Fruit fly (Drosophila melanogaster): ENCODE measurements around the gene muc.

The muc gene

DNA sequence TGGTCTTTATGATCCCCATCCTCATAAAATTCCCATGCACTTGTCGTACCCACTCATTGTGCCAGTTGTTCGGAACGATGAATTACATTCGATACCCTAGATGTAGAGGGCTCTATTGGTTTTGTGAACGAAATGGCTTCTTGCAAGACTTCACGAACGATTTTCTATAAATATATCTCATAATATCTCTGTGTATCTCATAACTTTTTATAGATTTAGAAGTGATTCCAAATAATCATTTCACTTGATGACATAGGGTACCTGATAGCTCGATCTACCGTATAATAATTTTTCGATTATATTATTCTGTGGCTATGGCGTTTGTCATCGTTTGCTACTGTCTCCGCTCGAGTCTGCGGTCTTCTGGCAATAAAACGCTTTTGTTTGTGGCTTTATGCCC lies 29.7 kb upstream of the muc start (continued):
- TF ChIP-seq trh (GFP tag; optimal IDR thresholded peaks at IDR 0.05) (no peak), CG17612 (GFP tag; IDR thresholded peaks at IDR 0.05) (peak; percentile 56), CG10209 (GFP tag; optimal IDR thresholded peaks at IDR 0.05) (peak; percentile 64), CG14965 (GFP tag; optimal IDR thresholded peaks at IDR 0.05; ENCODE audit: borderline replicate concordance) (no peak), CG7745 (tag; optimal IDR thresholded peaks at IDR 0.05) (no peak), CG3281 (GFP tag; optimal IDR thresholded peaks at IDR 0.05) (peak; percentile 67), Ets97D (GFP tag; optimal IDR thresholded peaks at IDR 0.05) (no peak), CG18764 (GFP tag; optimal IDR thresholded peaks at IDR 0.05) (peak; percentile 12), MTF-1 (GFP tag; optimal IDR thresholded peaks at IDR 0.05; ENCODE audit: borderline replicate concordance) (peak; percentile 37), mirr (GFP tag; optimal IDR thresholded peaks at IDR 0.05) (no peak), grau (tag; optimal IDR thresholded peaks at IDR 0.05) (peak; percentile 62), nmo (GFP tag; optimal IDR thresholded peaks at IDR 0.05) (peak; percentile 59), Nf-YB (GFP tag; optimal IDR thresholded peaks at IDR 0.05) (peak; percentile 16), CG7786 (GFP tag; optimal IDR thresholded peaks at IDR 0.05) (peak; percentile 3), Pdp1 (GFP tag; optimal IDR thresholded peaks at IDR 0.05) (peak; percentile 52 to 72), fd96Cb (tag; optimal IDR thresholded peaks at IDR 0.05) (peak; percentile 62), CG17328 (GFP tag; IDR thresholded peaks at IDR 0.05) (no peak; the same call in 1 of the 2 replicates), NfI (GFP tag; optimal IDR thresholded peaks at IDR 0.05) (peak; percentile 46), p53 (GFP tag; optimal IDR thresholded peaks at IDR 0.05) (no peak), Opbp (GFP tag; IDR thresholded peaks at IDR 0.05; ENCODE audit: partially characterized antibody) (no peak), CG12155 (GFP tag; optimal IDR thresholded peaks at IDR 0.05) (peak; percentile 42), salm (tag; optimal IDR thresholded peaks at IDR 0.05) (peak; percentile 25), CG12219 (GFP tag; optimal IDR thresholded peaks at IDR 0.05) (peak; percentile 65), CG10274 (GFP tag; optimal IDR thresholded peaks at IDR 0.05) (peak; percentile 51), CG13894 (tag; optimal IDR thresholded peaks at IDR 0.05) (peak; percentile 40), BtbVII (GFP tag; optimal IDR thresholded peaks at IDR 0.05) (peak; percentile 24), CkIIα-i1 (GFP tag; IDR thresholded peaks at IDR 0.05) (no peak), ap (GFP tag; IDR thresholded peaks at IDR 0.05) (peak; percentile 39), ranshi (GFP tag; IDR thresholded peaks at IDR 0.05) (peak; percentile 48; the same call in 1 of the 2 replicates), CG4730 (GFP tag; IDR thresholded peaks at IDR 0.05) (peak; percentile 76), CG6683 (GFP tag; optimal IDR thresholded peaks at IDR 0.05) (peak; percentile 33), Bteb2 (GFP tag; optimal IDR thresholded peaks at IDR 0.05) (no peak), CG8765 (GFP tag; IDR thresholded peaks at IDR 0.05) (no peak), CG8388 (GFP tag; optimal IDR thresholded peaks at IDR 0.05) (peak; percentile 60), CG17361 (GFP tag; IDR thresholded peaks at IDR 0.05) (peak; percentile 59), Rx (GFP tag; IDR thresholded peaks at IDR 0.05) (peak; percentile 73), bab2 (GFP tag; optimal IDR thresholded peaks at IDR 0.05) (peak; percentile 3), NC2α (GFP tag; optimal IDR thresholded peaks at IDR 0.05) (no peak), CG13287 (GFP tag; IDR thresholded peaks at IDR 0.05; ENCODE audit: partially characterized antibody) (no peak), twi (tag; optimal IDR thresholded peaks at IDR 0.05) (no peak), CG8924 (tag; optimal IDR thresholded peaks at IDR 0.05) (peak; percentile 67), CG32772 (GFP tag; IDR thresholded peaks at IDR 0.05) (peak; percentile 65), HLH4C (GFP tag; IDR thresholded peaks at IDR 0.05; ENCODE audit: partially characterized antibody) (no peak), vnd (GFP tag; IDR thresholded peaks at IDR 0.05; ENCODE audit: partially characterized antibody) (no peak), slbo (GFP tag; IDR thresholded peaks at IDR 0.05) (peak; percentile 80), tgo (GFP tag; IDR thresholded peaks at IDR 0.05) (peak; percentile 82), ftz-f1 (GFP tag; optimal IDR thresholded peaks at IDR 0.05) (no peak), gcm2 (GFP tag; optimal IDR thresholded peaks at IDR 0.05) (no peak), CG2875 (GFP tag; optimal IDR thresholded peaks at IDR 0.05) (peak; percentile 42), CG7372 (GFP tag; IDR thresholded peaks at IDR 0.05) (peak; percentile 64), Camta (GFP tag; optimal IDR thresholded peaks at IDR 0.05) (peak; percentile 55)

Data from whole organism, embryonic.